Worm (Caenorhabditis elegans) whole organism, young adult: ENCODE measurements around the gene nas-28.

Experiments
- ama-1 ChIP-seq, 3 experiments: fragments of 150-350 bp in 1 of 3; sonication (generic microtip) in 2 of 3; optimal IDR thresholded peaks; 2 replicates each; lab custom pipeline; 2014 to 2018; ENCODE audit warnings: missing biosample characterization in 2 of 3, missing genetic modification characterization in 2 of 3, missing genetic modification reagents in 2 of 3
- ccch-3 ChIP-seq: fragments of 200-800 bp; sonication (Bioruptor generic); optimal IDR thresholded peaks from 2 replicates; lab custom pipeline; 2018; ENCODE audit warnings: mild to moderate bottlenecking, missing genetic modification characterization, missing compliant biosample characterization

- TF ChIP-seq ccch-3 (GFP tag; lab: Kevin White, UChicago) (no peak), ama-1 (optimal IDR thresholded peaks at IDR 0.05; lab: Kevin White, UChicago) (no peak), ama-1 (GFP tag; optimal IDR thresholded peaks at IDR 0.05; lab: Kevin White, UChicago) (no peak)
Measured at ce11 chrIII:6141532-6141931, 41.5 kb downstream of the nas-28 start.
